Worm (Caenorhabditis elegans): ENCODE results near the gene F41H10.12.

Gene F41H10.12

DNA sequence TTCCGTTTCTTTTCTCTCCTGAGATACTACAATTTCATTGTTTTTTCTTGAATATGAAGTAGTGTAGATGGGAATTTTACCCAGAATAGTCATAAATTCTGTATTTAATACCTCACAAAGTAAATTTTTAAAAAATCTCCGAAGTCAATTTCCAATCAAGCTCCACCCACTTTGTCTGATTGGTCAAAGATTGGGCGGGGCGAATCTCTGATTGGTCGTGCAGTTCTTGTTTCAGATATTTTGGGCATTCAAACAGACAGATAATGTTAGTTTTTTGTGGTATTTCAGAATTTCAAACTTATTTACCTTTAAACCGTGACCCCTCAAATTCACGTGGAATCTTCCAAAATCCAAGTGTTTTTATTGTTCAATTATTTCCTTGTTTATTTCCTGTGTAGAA is 24.6 kb upstream of the F41H10.12 start, which contains the start of gene F41H10.5:
TSS of gene F41H10.5 (plus strand) at position 375 of the 400 bp plus-strand sequence.
- TF ChIP-seq hmg-4 (GFP tag; optimal IDR thresholded peaks at IDR 0.05) (no peak), ceh-36 (tag; optimal IDR thresholded peaks at IDR 0.05) (no peak), flt-1 (GFP tag; IDR thresholded peaks at IDR 0.05) (no peak), tbx-11 (GFP tag; IDR thresholded peaks at IDR 0.05) (no peak), scrt-1 (GFP tag; IDR thresholded peaks at IDR 0.05) (no peak), sea-1 (GFP tag; conservative IDR thresholded peaks at IDR 0.05) (no peak), pes-1 (GFP tag; IDR thresholded peaks at IDR 0.05) (no peak), ets-7 (tag; optimal IDR thresholded peaks at IDR 0.05) (no peak), F13C5.2 (tag; optimal IDR thresholded peaks at IDR 0.05) (no peak), ama-1 (optimal IDR thresholded peaks at IDR 0.05) (no peak), hnd-1 (tag; optimal IDR thresholded peaks at IDR 0.05) (no peak), hmbx-1 (tag; optimal IDR thresholded peaks at IDR 0.05) (no peak), B0310.2 (tag; optimal IDR thresholded peaks at IDR 0.05) (no peak), tra-4 (tag; optimal IDR thresholded peaks at IDR 0.05) (no peak), aly-1 (tag; optimal IDR thresholded peaks at IDR 0.05) (no peak), tbx-37 (GFP tag; conservative IDR thresholded peaks at IDR 0.05) (no peak)

DNA sequence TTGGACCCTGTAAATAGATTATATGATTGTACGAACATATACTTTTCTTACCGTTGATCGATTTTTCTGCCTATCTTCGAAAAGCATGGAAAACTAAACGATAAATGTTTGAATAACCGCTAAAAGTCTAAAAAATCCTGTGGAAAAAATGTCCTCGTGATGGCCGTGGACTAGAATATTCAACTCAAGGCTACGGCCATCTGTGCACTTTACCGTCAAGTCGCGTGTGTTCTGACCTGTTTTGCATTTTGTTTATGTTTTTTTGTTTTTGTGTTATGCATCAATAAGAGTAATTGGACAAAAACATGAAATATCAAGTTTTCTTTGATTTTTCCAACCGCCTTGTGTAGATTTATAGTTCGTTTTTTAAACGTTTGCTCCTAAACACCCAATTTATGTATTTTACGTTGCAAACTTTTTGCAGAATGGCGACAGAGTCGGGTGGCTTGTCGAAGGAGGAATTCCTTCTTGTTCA is 20.9 kb upstream of the F41H10.12 start, which contains the start of the genes hda-6 and F41H10.4:
TSS of gene hda-6 (minus strand) at position 172 of the 475 bp plus-strand sequence.
TSS of gene F41H10.4 (plus strand) at position 425 of the 475 bp plus-strand sequence.
- TF ChIP-seq flt-1 (GFP tag; IDR thresholded peaks at IDR 0.05) (no peak), aly-1 (tag; optimal IDR thresholded peaks at IDR 0.05) (no peak), F13C5.2 (tag; optimal IDR thresholded peaks at IDR 0.05) (no peak), scrt-1 (GFP tag; IDR thresholded peaks at IDR 0.05) (no peak), ama-1 (optimal IDR thresholded peaks at IDR 0.05) (no peak), sea-1 (GFP tag; conservative IDR thresholded peaks at IDR 0.05) (no peak)

DNA sequence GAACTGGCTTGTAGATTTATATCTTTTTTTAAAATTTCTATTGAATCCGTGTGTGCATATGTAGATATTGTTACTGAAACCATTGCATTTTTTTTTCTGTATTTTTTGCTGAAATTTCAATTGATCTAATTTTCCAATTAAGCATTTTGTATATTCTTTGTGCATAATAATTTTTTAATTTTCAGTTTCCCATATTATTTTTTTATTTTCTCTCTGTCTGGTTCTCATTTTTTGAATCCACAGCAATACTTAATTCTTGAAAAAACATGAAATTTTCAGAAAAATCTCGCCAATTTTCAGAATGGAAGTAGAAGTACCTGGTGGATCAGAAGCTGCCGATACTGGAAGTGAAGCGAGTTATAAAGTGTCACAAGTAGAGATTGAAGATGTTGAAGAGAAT is 18.6 kb upstream of the F41H10.12 start, which contains the start of gene sand-1:
TSS of gene sand-1 (plus strand) at position 301 of the 400 bp plus-strand sequence.
- TF ChIP-seq tra-4 (tag; optimal IDR thresholded peaks at IDR 0.05): no peak
- no peak for TF ChIP-seq tbx-11 (GFP tag; IDR thresholded peaks at IDR 0.05)
- no peak for TF ChIP-seq flt-1 (GFP tag; IDR thresholded peaks at IDR 0.05)
- no peak for TF ChIP-seq scrt-1 (GFP tag; IDR thresholded peaks at IDR 0.05)
- no peak for TF ChIP-seq ceh-13 (GFP tag; optimal IDR thresholded peaks at IDR 0.05)
- TF ChIP-seq B0310.2 (tag; optimal IDR thresholded peaks at IDR 0.05): no peak
- TF ChIP-seq F13C5.2 (tag; optimal IDR thresholded peaks at IDR 0.05): no peak
- no peak for TF ChIP-seq aly-1 (tag; optimal IDR thresholded peaks at IDR 0.05)
- no peak for TF ChIP-seq tbx-37 (GFP tag; conservative IDR thresholded peaks at IDR 0.05)
- no peak for TF ChIP-seq hmbx-1 (tag; optimal IDR thresholded peaks at IDR 0.05)
- TF ChIP-seq ama-1 (optimal IDR thresholded peaks at IDR 0.05): no peak
- no peak for TF ChIP-seq sea-1 (GFP tag; conservative IDR thresholded peaks at IDR 0.05)

DNA sequence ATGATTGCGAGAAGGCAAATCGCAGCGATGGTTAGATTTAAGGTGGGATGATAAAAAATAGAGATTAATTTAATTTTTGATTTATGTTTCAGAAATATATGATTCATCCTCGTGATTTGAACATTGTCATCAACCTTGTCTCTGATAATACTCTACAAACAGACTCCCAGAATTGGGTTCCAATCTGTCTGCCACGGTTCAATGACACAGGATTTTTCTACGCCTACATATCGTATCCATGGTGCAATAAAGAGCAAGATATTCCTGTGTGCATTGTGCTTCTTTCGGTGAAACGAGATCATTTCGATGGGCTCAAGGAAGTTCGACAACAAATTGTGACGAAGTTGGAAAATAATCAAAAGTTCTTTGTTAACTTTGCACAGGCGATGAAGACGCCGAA is 17.2 kb upstream of the F41H10.12 start:
- TF ChIP-seq tbx-11 (GFP tag; IDR thresholded peaks at IDR 0.05) (no peak), scrt-1 (GFP tag; IDR thresholded peaks at IDR 0.05) (no peak), ceh-36 (tag; optimal IDR thresholded peaks at IDR 0.05) (no peak), hmbx-1 (tag; optimal IDR thresholded peaks at IDR 0.05) (no peak), ama-1 (optimal IDR thresholded peaks at IDR 0.05) (no peak), flt-1 (GFP tag; IDR thresholded peaks at IDR 0.05) (no peak), pes-1 (GFP tag; IDR thresholded peaks at IDR 0.05) (no peak), hmg-4 (GFP tag; optimal IDR thresholded peaks at IDR 0.05) (no peak)

DNA sequence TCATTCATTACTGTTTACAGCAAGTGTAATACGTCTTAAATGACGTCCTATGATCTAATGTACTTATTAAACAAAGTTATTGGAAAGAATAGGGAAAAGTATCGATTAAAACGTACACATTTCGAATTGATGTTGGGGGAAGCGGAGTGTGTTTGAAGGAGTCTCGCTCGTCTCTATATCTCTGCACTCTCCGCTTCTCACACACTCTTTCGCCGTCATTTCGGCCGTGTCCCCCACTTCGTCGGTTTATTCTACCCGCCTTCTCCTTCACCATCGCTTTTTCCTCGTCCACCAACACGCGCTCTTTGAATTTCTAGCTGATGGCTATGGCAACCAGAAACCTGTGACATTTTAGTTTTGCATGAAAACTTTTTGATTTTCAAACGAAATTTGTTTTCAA is 16.3 kb upstream of the F41H10.12 start:
- TF ChIP-seq ceh-13 (GFP tag; optimal IDR thresholded peaks at IDR 0.05): no peak
- peak; percentile 33 for TF ChIP-seq aly-1 (tag; optimal IDR thresholded peaks at IDR 0.05)
- no peak for TF ChIP-seq ama-1 (optimal IDR thresholded peaks at IDR 0.05)

DNA sequence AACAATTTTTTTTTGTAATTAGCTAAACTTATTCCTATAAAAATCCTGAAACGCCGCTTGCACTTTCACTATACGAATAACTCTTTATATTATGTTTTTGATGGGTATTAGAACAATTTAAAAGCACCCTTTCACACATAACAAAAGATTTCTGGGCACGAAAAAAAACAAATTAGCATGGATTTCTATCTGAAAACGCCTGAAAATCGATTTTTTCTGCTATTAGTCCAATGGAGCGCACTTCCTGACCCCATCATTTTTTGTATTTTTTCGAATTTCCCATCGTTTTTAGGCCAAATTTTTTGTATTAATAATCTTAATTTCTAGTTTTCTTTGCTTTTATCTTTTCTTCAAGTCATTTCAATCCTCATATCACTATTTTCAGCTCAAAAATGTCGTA is 15.7 kb upstream of the F41H10.12 start, which contains the start of gene F41H10.3:
TSS of gene F41H10.3 (plus strand) at position 388 of the 400 bp plus-strand sequence.
- no peak for TF ChIP-seq scrt-1 (GFP tag; IDR thresholded peaks at IDR 0.05)
- TF ChIP-seq tra-4 (tag; optimal IDR thresholded peaks at IDR 0.05): no peak

DNA sequence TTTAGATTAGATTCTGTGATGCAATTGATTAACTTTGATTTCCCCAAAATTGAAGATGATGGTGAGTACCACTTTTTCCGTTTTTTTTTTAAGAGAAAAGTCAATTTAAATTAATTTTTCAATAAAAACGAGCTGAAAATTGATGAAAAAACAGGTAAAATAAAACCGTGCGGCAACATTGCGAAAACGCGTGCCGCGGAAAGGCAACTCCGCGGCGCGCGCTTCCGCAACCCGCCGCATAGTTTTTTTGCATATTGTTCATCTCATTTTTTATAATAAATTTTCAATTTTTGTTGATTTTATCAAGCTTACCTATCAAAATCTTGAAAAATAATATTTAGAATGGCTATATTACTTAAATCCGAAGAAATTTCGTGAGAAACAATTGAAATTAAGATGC is 14.2 kb upstream of the F41H10.12 start:
- TF ChIP-seq hnd-1 (tag; optimal IDR thresholded peaks at IDR 0.05) (peak; percentile 25), B0310.2 (tag; optimal IDR thresholded peaks at IDR 0.05) (no peak), tra-4 (tag; optimal IDR thresholded peaks at IDR 0.05) (no peak), sea-1 (GFP tag; conservative IDR thresholded peaks at IDR 0.05) (peak; percentile 53; the same call in 1 of the 2 replicates), scrt-1 (GFP tag; IDR thresholded peaks at IDR 0.05) (0 out of 2 replicates have a peak, but pooled peaks have one; percentile 33), ets-7 (tag; optimal IDR thresholded peaks at IDR 0.05) (peak; percentile 56), flt-1 (GFP tag; IDR thresholded peaks at IDR 0.05) (peak; percentile 52; the same call in 1 of the 2 replicates), hmbx-1 (tag; optimal IDR thresholded peaks at IDR 0.05) (peak; percentile 2), ceh-36 (tag; optimal IDR thresholded peaks at IDR 0.05) (no peak), F13C5.2 (tag; optimal IDR thresholded peaks at IDR 0.05) (peak; percentile 72), ceh-13 (GFP tag; optimal IDR thresholded peaks at IDR 0.05) (peak; percentile 39), tbx-11 (GFP tag; IDR thresholded peaks at IDR 0.05) (0 out of 2 replicates have a peak, but pooled peaks have one; percentile 45), hmg-4 (GFP tag; optimal IDR thresholded peaks at IDR 0.05) (peak; percentile 9), tbx-37 (GFP tag; conservative IDR thresholded peaks at IDR 0.05) (0 out of 2 replicates have a peak, but pooled peaks have one; percentile 32), ama-1 (optimal IDR thresholded peaks at IDR 0.05) (no peak), aly-1 (tag; optimal IDR thresholded peaks at IDR 0.05) (no peak), pes-1 (GFP tag; IDR thresholded peaks at IDR 0.05) (peak; percentile 81)

DNA sequence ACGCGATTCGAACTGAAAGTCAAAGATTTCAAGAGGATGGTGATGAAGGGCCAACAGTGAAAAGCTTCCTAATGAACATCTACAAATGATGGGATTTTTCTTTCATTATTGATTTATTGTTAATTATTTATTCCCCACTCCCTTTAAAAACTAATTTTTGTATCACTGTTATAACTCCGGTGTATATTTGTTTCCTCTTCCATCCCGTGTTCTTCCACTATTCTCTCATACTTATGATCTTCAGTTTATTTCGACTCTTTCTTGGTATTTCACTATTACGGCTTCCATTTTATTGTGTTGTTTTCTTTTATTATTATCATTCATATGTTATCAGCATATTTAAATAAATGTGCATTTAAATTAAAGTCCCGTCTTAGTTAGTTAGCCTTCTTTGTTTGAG is 10.8 kb upstream of the F41H10.12 start:
- TF ChIP-seq hmg-4 (GFP tag; optimal IDR thresholded peaks at IDR 0.05): no peak
